Worm (Caenorhabditis elegans) whole organism, dauer: Measurements from ENCODE around the gene Y57E12AL.2.

Experiments
- unc-62 ChIP-seq: sonication (generic microtip); optimal IDR thresholded peaks from 2 replicates; lab custom pipeline; 2017; ENCODE audit warnings: missing biosample characterization, missing genetic modification reagents, missing genetic modification characterization

Y57E12AL.2 gene

ce11 chrV:7096129-7096730, 38.3 kb downstream of the Y57E12AL.2 start:
- no peak for TF ChIP-seq unc-62 (GFP tag; lab: Kevin White, UChicago)

ce11 chrV:7096811-7097210, 38.9 kb downstream of the Y57E12AL.2 start:
- TF ChIP-seq unc-62 (GFP tag; lab: Kevin White, UChicago): no peak

- no peak for TF ChIP-seq unc-62 (GFP tag; lab: Kevin White, UChicago)
These were observed 45.4 kb downstream of the Y57E12AL.2 start, which contains the start of gene odr-2 for ce11 chrV:7103247-7103646. Gene odr-2, plus strand, starts transcription at chrV:7103547.

- TF ChIP-seq unc-62 (GFP tag; lab: Kevin White, UChicago): no peak
These were observed 48.7 kb downstream of the Y57E12AL.2 start for ce11 chrV:7106499-7107152.
